Fruit fly (Drosophila melanogaster) whole organism, prepupa: ENCODE results near the gene temp.

Experiments
- Blimp-1 ChIP-seq: fragments of 200-800 bp; sonication (Bioruptor generic); optimal IDR thresholded peaks from 3 replicates; lab custom pipeline; 2017; ENCODE audit warnings: missing biosample characterization, missing genetic modification characterization, mild to moderate bottlenecking, moderate library complexity, missing genetic modification reagents
- CG11762 ChIP-seq: fragments of 200-800 bp; sonication (Bioruptor generic); optimal IDR thresholded peaks from 3 replicates; lab custom pipeline; 2016; ENCODE audit warnings: missing biosample characterization, missing genetic modification characterization; ENCODE audit not compliant: insufficient read depth
- CG6163 ChIP-seq: fragments of 200-800 bp; sonication (Bioruptor generic); IDR thresholded peaks from 3 replicates; pipeline ENCODE4 v1.3.6; 2022; ENCODE audit warnings: missing biosample characterization, missing genetic modification characterization
- Hr4 ChIP-seq: fragments of 200-800 bp; sonication (Bioruptor generic); optimal IDR thresholded peaks from 3 replicates; lab custom pipeline; 2016; ENCODE audit warnings: missing biosample characterization, missing genetic modification characterization
- Smox ChIP-seq: fragments of 200-800 bp; sonication (Bioruptor generic); optimal IDR thresholded peaks from 3 replicates; lab custom pipeline; 2016; ENCODE audit warnings: missing biosample characterization, missing genetic modification characterization
- cyc ChIP-seq: fragments of 200-800 bp; sonication (Bioruptor generic); optimal IDR thresholded peaks from 3 replicates; lab custom pipeline; 2016; ENCODE audit warnings: missing biosample characterization, missing genetic modification characterization
- net ChIP-seq: fragments of 200-800 bp; sonication (Bioruptor generic); optimal IDR thresholded peaks from 3 replicates; lab custom pipeline; 2016; ENCODE audit warnings: missing biosample characterization, missing genetic modification characterization
- ss ChIP-seq, 2 experiments: fragments of 200-800 bp; sonication (Bioruptor generic); optimal IDR thresholded peaks; 2 replicates in 1 of 2; 3 replicates in 1 of 2; lab custom pipeline; 2017 to 2018; ENCODE audit warnings: mild to moderate bottlenecking in 2 of 2, missing biosample characterization in 2 of 2, missing genetic modification characterization in 2 of 2, moderate library complexity in 1 of 2

- TF ChIP-seq Smox (GFP tag; lab: Kevin White, UChicago) (no peak), net (no peak), Blimp-1 (GFP tag; lab: Kevin White, UChicago) (no peak), ss (GFP tag; optimal IDR thresholded peaks at IDR 0.05; lab: Kevin White, UChicago) (no peak), CG11762 (GFP tag; lab: Kevin White, UChicago) (no peak), cyc (GFP tag; lab: Kevin White, UChicago) (no peak), Hr4 (GFP tag; lab: Kevin White, UChicago) (no peak), CG6163 (GFP tag; lab: Robert Waterston, UW) (peak; percentile 65; the same call in 2 of the 3 replicates)
Measured at dm6 chrX:2254020-2254626, 8.2 kb downstream of the temp start, which contains the start of gene CG3091.
